Worm (Caenorhabditis elegans) whole organism, late embryonic: ENCODE measurements around the gene scl-12.

ENCODE experiments used
- C08G9.2 ChIP-seq: sonication (generic microtip); optimal IDR thresholded peaks from 2 replicates; lab custom pipeline; 2016; ENCODE audit warnings: mild to moderate bottlenecking, missing genetic modification characterization, moderate library complexity, missing compliant biosample characterization
- K09A11.1 ChIP-seq: sonication (generic microtip); optimal IDR thresholded peaks from 2 replicates; lab custom pipeline; 2017; ENCODE audit warnings: antibody characterized with exemption, mild to moderate bottlenecking, missing genetic modification characterization, missing compliant biosample characterization; ENCODE audit not compliant: insufficient read depth
- T23F11.4 ChIP-seq: fragments of 200-800 bp; sonication (Bioruptor generic); optimal IDR thresholded peaks from 2 replicates; lab custom pipeline; 2018; ENCODE audit warnings: mild to moderate bottlenecking, missing genetic modification characterization, missing compliant biosample characterization
- ceh-19 ChIP-seq: fragments of 200-800 bp; sonication (Bioruptor generic); optimal IDR thresholded peaks from 2 replicates; lab custom pipeline; 2018; ENCODE audit warnings: mild to moderate bottlenecking, missing genetic modification characterization, missing compliant biosample characterization
- ceh-22 ChIP-seq: sonication (generic microtip); optimal IDR thresholded peaks from 2 replicates; lab custom pipeline; 2017; ENCODE audit warnings: missing biosample characterization, missing genetic modification characterization
- ceh-30 ChIP-seq: fragments of 150-350 bp; optimal IDR thresholded peaks from 2 replicates; lab custom pipeline; 2014; ENCODE audit warnings: missing biosample characterization, missing genetic modification characterization
- ceh-34 ChIP-seq: sonication (generic microtip); optimal IDR thresholded peaks from 2 replicates; lab custom pipeline; 2016; ENCODE audit warnings: mild to moderate bottlenecking, missing genetic modification characterization, missing compliant biosample characterization
- ceh-6 ChIP-seq: fragments of 200-800 bp; sonication (Bioruptor generic); optimal IDR thresholded peaks from 2 replicates; lab custom pipeline; 2018; ENCODE audit warnings: mild to moderate bottlenecking, missing genetic modification characterization, missing compliant biosample characterization
- ceh-9 ChIP-seq: sonication (generic microtip); optimal IDR thresholded peaks from 2 replicates; lab custom pipeline; 2016; ENCODE audit warnings: mild to moderate bottlenecking, missing genetic modification characterization, inconsistent platforms, missing compliant biosample characterization
- che-1 ChIP-seq: sonication (generic microtip); optimal IDR thresholded peaks from 2 replicates; lab custom pipeline; 2016; ENCODE audit warnings: mild to moderate bottlenecking, missing genetic modification characterization, missing compliant biosample characterization
- dmd-4 ChIP-seq: sonication (generic microtip); optimal IDR thresholded peaks from 2 replicates; lab custom pipeline; 2016; ENCODE audit warnings: borderline replicate concordance, missing genetic modification characterization, missing compliant biosample characterization
- dve-1 ChIP-seq: sonication (generic microtip); optimal IDR thresholded peaks from 2 replicates; lab custom pipeline; 2017; ENCODE audit warnings: antibody characterized with exemption, mild to moderate bottlenecking, missing genetic modification characterization, missing compliant biosample characterization
- elt-2 ChIP-seq: sonication (generic microtip); optimal IDR thresholded peaks from 2 replicates; lab custom pipeline; 2016; ENCODE audit warnings: missing genetic modification reagents, missing genetic modification characterization, missing compliant biosample characterization
- elt-4 ChIP-seq: sonication (generic microtip); optimal IDR thresholded peaks from 2 replicates; lab custom pipeline; 2016; ENCODE audit warnings: missing genetic modification characterization, missing compliant biosample characterization
- eyg-1 ChIP-seq: sonication (generic microtip); optimal IDR thresholded peaks from 2 replicates; lab custom pipeline; 2016; ENCODE audit warnings: missing genotype, missing genetic modification characterization, missing compliant biosample characterization
- fkh-10 ChIP-seq: fragments of 150-350 bp; optimal IDR thresholded peaks from 2 replicates; lab custom pipeline; 2014; ENCODE audit warnings: missing biosample characterization, missing genetic modification reagents, missing genetic modification characterization
- gmeb-2 ChIP-seq: sonication (generic microtip); optimal IDR thresholded peaks from 2 replicates; lab custom pipeline; 2016; ENCODE audit warnings: missing genetic modification characterization, inconsistent platforms, missing compliant biosample characterization
- hlh-15 ChIP-seq: sonication (generic microtip); optimal IDR thresholded peaks from 2 replicates; lab custom pipeline; 2016; ENCODE audit warnings: missing genetic modification characterization, missing compliant biosample characterization
- hlh-30 ChIP-seq: sonication (generic microtip); optimal IDR thresholded peaks from 2 replicates; lab custom pipeline; 2017; ENCODE audit warnings: antibody characterized with exemption, missing genetic modification characterization, missing compliant biosample characterization; ENCODE audit not compliant: insufficient read depth
- hlh-6 ChIP-seq: sonication (generic microtip); optimal IDR thresholded peaks from 2 replicates; lab custom pipeline; 2016; ENCODE audit warnings: missing genotype, missing genetic modification characterization, missing compliant biosample characterization
- lim-6 ChIP-seq: sonication (generic microtip); optimal IDR thresholded peaks from 2 replicates; lab custom pipeline; 2016; ENCODE audit warnings: missing genetic modification characterization, missing compliant biosample characterization
- madf-2 ChIP-seq: sonication (generic microtip); optimal IDR thresholded peaks from 2 replicates; lab custom pipeline; 2017; ENCODE audit warnings: missing genetic modification characterization, missing compliant biosample characterization
- mec-3 ChIP-seq: sonication (generic microtip); optimal IDR thresholded peaks from 2 replicates; lab custom pipeline; 2016; ENCODE audit warnings: borderline replicate concordance, missing genetic modification characterization, missing compliant biosample characterization
- nhr-11 ChIP-seq: fragments of 150-350 bp; optimal IDR thresholded peaks from 2 replicates; lab custom pipeline; 2014; ENCODE audit warnings: missing biosample characterization, missing genetic modification characterization
- npax-4 ChIP-seq: sonication (generic microtip); optimal IDR thresholded peaks from 2 replicates; lab custom pipeline; 2016; ENCODE audit warnings: missing genetic modification characterization, missing compliant biosample characterization
- pag-3 ChIP-seq: sonication (generic microtip); optimal IDR thresholded peaks from 2 replicates; lab custom pipeline; 2016; ENCODE audit warnings: missing compliant biosample characterization, missing genetic modification characterization, borderline replicate concordance
- pqm-1 ChIP-seq: sonication (generic microtip); optimal IDR thresholded peaks from 2 replicates; lab custom pipeline; 2016; ENCODE audit warnings: missing genetic modification characterization, missing compliant biosample characterization
- sdc-2 ChIP-seq: sonication (generic microtip); optimal IDR thresholded peaks from 2 replicates; lab custom pipeline; 2016; ENCODE audit warnings: missing genotype, missing genetic modification characterization, missing compliant biosample characterization
- sox-2 ChIP-seq: fragments of 200-800 bp; sonication (Bioruptor generic); IDR thresholded peaks from 2 replicates; pipeline ENCODE4 v1.3.6; 2022; ENCODE audit warnings: missing genetic modification reagents, missing genetic modification characterization, missing compliant biosample characterization
- sox-4 ChIP-seq: sonication (generic microtip); optimal IDR thresholded peaks from 2 replicates; lab custom pipeline; 2017; ENCODE audit warnings: mild to moderate bottlenecking, missing genetic modification characterization, inconsistent platforms, missing compliant biosample characterization
- syd-9 ChIP-seq: sonication (generic microtip); optimal IDR thresholded peaks from 2 replicates; lab custom pipeline; 2016; ENCODE audit warnings: mild to moderate bottlenecking, missing genetic modification characterization, moderate library complexity, missing compliant biosample characterization
- tbx-2 ChIP-seq: sonication (generic microtip); optimal IDR thresholded peaks from 2 replicates; lab custom pipeline; 2016; ENCODE audit warnings: missing genetic modification characterization, missing compliant biosample characterization
- tbx-7 ChIP-seq: sonication (generic microtip); optimal IDR thresholded peaks from 2 replicates; lab custom pipeline; 2016; ENCODE audit warnings: missing genotype, missing genetic modification characterization, missing compliant biosample characterization
- unc-42 ChIP-seq: sonication (generic microtip); optimal IDR thresholded peaks from 2 replicates; lab custom pipeline; 2016; ENCODE audit warnings: missing genotype, missing genetic modification characterization, missing compliant biosample characterization
- unc-55 ChIP-seq: sonication (generic microtip); optimal IDR thresholded peaks from 2 replicates; lab custom pipeline; 2017; ENCODE audit warnings: missing biosample characterization, missing genetic modification reagents, missing genetic modification characterization

Gene scl-12

DNA sequence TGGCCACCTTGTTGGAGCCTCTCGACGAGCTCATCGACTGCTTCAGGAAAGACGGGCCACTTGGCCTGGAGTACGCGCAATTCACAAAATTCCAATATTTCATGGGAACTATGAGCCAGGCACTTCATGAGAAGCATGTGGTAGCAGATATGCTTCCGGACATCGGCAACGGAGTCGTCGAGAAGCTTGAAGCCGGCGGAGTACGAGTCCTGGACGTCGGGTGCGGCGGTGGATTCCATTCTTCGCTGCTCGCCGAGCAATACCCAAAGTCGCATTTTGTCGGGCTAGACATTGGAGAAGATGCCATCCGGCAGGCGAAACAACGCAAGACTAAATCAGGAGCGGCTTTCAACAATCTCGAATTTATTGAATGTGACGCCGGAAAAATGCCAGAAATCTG lies 38.8 kb upstream of the scl-12 start:
- TF ChIP-seq unc-42 (tag; lab: Kevin White, UChicago) (no peak), syd-9 (no peak), sdc-2 (no peak), sox-2 (GFP tag; lab: Robert Waterston, UW) (no peak), sox-4 (tag; lab: Kevin White, UChicago) (no peak), eyg-1 (no peak), nhr-11 (tag; lab: Kevin White, UChicago) (no peak), pqm-1 (tag; lab: Kevin White, UChicago) (no peak), K09A11.1 (tag; lab: Kevin White, UChicago) (no peak), ceh-9 (tag; lab: Kevin White, UChicago) (no peak), hlh-6 (tag; lab: Kevin White, UChicago) (no peak), mec-3 (tag; lab: Kevin White, UChicago) (no peak), ceh-22 (tag; lab: Kevin White, UChicago) (no peak), ceh-6 (no peak), hlh-30 (no peak)

DNA sequence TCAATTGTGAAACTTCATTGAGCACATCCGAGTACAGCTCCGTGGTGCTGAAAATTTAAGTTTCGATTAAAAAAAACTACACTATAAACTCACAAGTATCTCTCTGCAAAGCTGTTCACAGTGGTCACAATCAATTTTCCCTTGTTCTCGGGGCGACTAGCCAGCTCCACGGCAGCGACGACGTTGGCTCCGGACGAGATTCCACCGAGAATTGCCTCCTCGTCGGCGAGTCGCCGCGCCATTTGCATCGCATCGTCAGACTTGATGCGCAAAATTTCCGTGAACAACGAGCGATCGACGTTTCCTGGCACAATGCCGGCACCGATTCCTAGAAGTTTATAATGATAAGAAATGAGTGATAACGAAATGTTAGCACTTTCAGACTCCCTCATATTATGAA lies 37.7 kb upstream of the scl-12 start:
- TF ChIP-seq C08G9.2 (no peak), tbx-7 (no peak), madf-2 (tag; lab: Kevin White, UChicago) (no peak), pqm-1 (tag; lab: Kevin White, UChicago) (no peak), syd-9 (no peak), mec-3 (tag; lab: Kevin White, UChicago) (no peak), sox-2 (GFP tag; lab: Robert Waterston, UW) (no peak), elt-4 (no peak), che-1 (tag; lab: Kevin White, UChicago) (no peak), dve-1 (no peak), dmd-4 (tag; lab: Kevin White, UChicago) (no peak), lim-6 (no peak), pag-3 (no peak), npax-4 (tag; lab: Kevin White, UChicago) (no peak), fkh-10 (GFP tag; lab: Kevin White, UChicago) (no peak), T23F11.4 (GFP tag; lab: Kevin White, UChicago) (no peak), ceh-22 (tag; lab: Kevin White, UChicago) (no peak), ceh-19 (GFP tag; lab: Kevin White, UChicago) (no peak), gmeb-2 (tag; lab: Kevin White, UChicago) (no peak), hlh-15 (tag; lab: Kevin White, UChicago) (no peak)
- TF ChIP-seq, all 69 proteins: peak for 0

DNA sequence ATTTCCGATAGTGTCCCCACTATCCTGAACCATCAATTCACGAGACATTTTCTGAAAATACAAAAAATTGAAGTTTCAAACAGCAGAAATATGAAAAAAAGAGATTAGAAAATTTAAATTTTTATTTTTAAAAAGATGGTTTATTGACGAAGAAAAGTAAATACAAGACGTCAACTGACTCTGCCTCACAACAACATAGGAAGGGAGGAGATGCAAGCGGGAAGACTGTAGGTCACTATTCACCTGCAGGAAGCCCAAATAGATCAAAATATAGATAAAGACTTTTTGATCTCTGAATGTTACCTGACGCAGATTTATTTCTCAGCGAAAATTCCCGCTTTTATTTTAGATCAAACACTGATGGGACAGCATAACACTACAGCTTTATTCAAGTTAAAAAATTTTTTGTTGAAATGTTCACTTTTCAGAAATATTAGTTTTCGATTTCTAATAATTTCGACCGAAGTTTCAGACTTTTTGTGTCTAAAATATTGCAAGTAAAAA lies 36.3 kb upstream of the scl-12 start, which contains the start of gene cysl-3:
Gene cysl-3, minus strand, starts transcription at position 51 of the 504 bp plus-strand sequence.
- TF ChIP-seq tbx-2 (tag; lab: Kevin White, UChicago) (no peak), hlh-30 (no peak), ceh-30 (no peak), ceh-22 (tag; lab: Kevin White, UChicago) (no peak)

DNA sequence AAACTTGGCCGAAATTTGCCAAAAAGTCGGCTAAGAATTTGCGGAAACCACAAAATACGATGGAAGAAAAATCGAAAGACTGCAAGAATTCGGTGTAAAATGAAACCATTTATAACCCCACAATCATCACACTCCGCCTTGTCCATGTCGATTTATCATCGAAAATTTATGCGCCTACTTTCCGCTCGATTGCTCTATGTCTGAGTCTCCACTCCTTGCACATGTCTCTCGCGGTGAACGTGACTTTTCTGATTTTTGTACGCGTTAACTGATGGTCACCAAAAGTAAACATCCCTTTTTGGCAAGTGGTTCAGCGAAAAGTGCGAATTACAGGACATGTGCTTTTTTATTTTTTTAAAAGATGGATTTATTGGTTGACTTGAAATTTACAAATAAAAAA lies 35.4 kb upstream of the scl-12 start:
- peak; percentile 34 for TF ChIP-seq unc-55
- TF ChIP-seq ceh-34 (tag; lab: Kevin White, UChicago) = no peak
- TF ChIP-seq T23F11.4 (GFP tag; lab: Kevin White, UChicago) = no peak

DNA sequence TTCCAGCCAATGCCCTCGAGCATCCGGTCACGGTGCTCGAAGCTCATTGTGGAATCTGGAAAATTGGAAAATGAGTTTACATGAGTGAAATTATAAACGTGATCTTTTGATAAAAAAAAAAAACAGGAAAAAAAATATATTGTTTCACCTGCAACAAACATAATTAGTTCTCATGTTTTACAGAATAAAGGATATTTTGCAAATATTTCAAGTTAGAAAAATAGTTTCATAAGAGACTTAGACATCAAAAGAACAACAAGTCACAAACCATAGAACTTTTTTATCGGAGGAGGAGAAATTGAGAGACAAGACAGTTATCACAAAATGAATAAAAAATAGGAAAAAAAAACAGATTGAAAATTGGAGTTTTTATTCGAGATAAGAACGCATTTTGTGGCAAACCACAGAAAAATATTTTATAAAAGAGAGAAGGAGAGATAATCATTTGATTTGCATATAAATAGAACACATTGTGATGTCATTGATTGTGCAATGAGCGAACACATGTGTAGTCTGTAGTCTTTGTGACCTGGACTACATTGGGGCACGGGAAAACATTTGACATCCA lies 28.1 kb upstream of the scl-12 start, which contains the start of gene R08F11.1:
Gene R08F11.1, minus strand, starts transcription at position 51 of the 568 bp plus-strand sequence.
- TF ChIP-seq unc-55 (no peak), elt-2 (tag; lab: Kevin White, UChicago) (peak; percentile 80)
